Fruit fly (Drosophila melanogaster) whole organism, pupa: Measurements from ENCODE around the gene Adat1.

Source experiments
- CG10348 ChIP-seq: fragments of 200-800 bp; sonication (Bioruptor generic); IDR thresholded peaks from 2 replicates; pipeline ENCODE4 v1.3.6; 2022; ENCODE audit warnings: missing biosample characterization, missing genetic modification characterization
- CG13204 ChIP-seq: fragments of 200-800 bp; sonication (Bioruptor generic); optimal IDR thresholded peaks from 2 replicates; lab custom pipeline; 2018; ENCODE audit warnings: missing biosample characterization, mild to moderate bottlenecking, missing genetic modification characterization, moderate library complexity
- CG17806 ChIP-seq: fragments of 200-800 bp; sonication (Bioruptor generic); optimal IDR thresholded peaks from 2 replicates; lab custom pipeline; 2018; ENCODE audit warnings: missing biosample characterization, mild to moderate bottlenecking, missing genetic modification characterization, moderate library complexity
- CG4496 ChIP-seq: fragments of 200-800 bp; sonication (Bioruptor generic); IDR thresholded peaks from 3 replicates; pipeline ENCODE4 v1.3.6; 2022; ENCODE audit warnings: missing biosample characterization, missing genetic modification characterization
- CG8301 ChIP-seq: fragments of 200-800 bp; sonication (Bioruptor generic); optimal IDR thresholded peaks from 2 replicates; lab custom pipeline; 2018; ENCODE audit warnings: missing biosample characterization, mild to moderate bottlenecking, missing genetic modification characterization
- CG9948 ChIP-seq: fragments of 200-800 bp; sonication (Bioruptor generic); optimal IDR thresholded peaks from 2 replicates; lab custom pipeline; 2018; ENCODE audit warnings: missing biosample characterization, mild to moderate bottlenecking, missing genetic modification characterization, moderate library complexity
- D1 ChIP-seq: fragments of 200-800 bp; sonication (Bioruptor generic); optimal IDR thresholded peaks from 2 replicates; lab custom pipeline; 2018; ENCODE audit warnings: missing biosample characterization, mild to moderate bottlenecking, missing genetic modification characterization, moderate library complexity
- EcR ChIP-seq: fragments of 200-800 bp; sonication (Bioruptor generic); optimal IDR thresholded peaks from 3 replicates; lab custom pipeline; 2019; ENCODE audit warnings: missing biosample characterization, missing genetic modification characterization, mild to moderate bottlenecking, moderate library complexity, missing genetic modification reagents
- Ets98B ChIP-seq: fragments of 200-800 bp; sonication (Bioruptor generic); IDR thresholded peaks from 2 replicates; pipeline ENCODE4 v1.3.6; 2022; ENCODE audit warnings: missing biosample characterization, missing genetic modification characterization
- Pif1A ChIP-seq: fragments of 200-800 bp; sonication (Bioruptor generic); optimal IDR thresholded peaks from 3 replicates; lab custom pipeline; 2016; ENCODE audit warnings: missing biosample characterization, missing genetic modification characterization
- Pif1B ChIP-seq: fragments of 200-800 bp; sonication (Bioruptor generic); optimal IDR thresholded peaks from 3 replicates; lab custom pipeline; 2016; ENCODE audit warnings: missing biosample characterization, missing genetic modification characterization
- fd96Ca ChIP-seq: fragments of 200-800 bp; sonication (Bioruptor generic); IDR thresholded peaks from 3 replicates; pipeline ENCODE4 v1.3.6; 2022; ENCODE audit warnings: missing biosample characterization, missing genetic modification characterization
- gl ChIP-seq: fragments of 200-800 bp; sonication (Bioruptor generic); optimal IDR thresholded peaks from 2 replicates; lab custom pipeline; 2018; ENCODE audit warnings: missing biosample characterization, mild to moderate bottlenecking, missing genetic modification characterization

DNA sequence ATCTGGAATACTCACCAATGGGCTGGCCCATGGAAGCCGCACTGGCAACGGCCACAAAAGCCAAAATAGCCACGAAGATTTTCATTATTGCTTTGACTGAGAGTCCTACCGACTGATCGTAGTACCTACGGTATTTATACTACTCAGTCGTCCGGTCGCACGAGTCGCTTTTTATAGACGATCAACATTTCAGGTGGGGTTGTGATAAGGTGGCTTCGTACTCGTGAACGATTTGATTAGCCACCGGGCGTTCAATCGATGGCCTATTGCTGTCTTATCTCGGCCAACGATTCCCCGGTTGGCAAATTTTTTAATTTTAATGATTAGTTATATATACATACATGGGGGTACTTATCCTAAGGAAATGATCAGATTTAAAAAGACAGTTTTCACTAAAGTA is 33.9 kb upstream of the Adat1 start, which contains the start of gene CG8997:
- TF ChIP-seq fd96Ca (GFP tag; lab: Robert Waterston, UW) (no peak), Ets98B (GFP tag; lab: Robert Waterston, UW) (no peak), EcR (GFP tag; lab: Kevin White, UChicago) (no peak), CG9948 (tag; lab: Kevin White, UChicago) (no peak), Pif1B (no peak), D1 (tag; lab: Kevin White, UChicago) (no peak), CG13204 (GFP tag; lab: Kevin White, UChicago) (no peak), CG10348 (GFP tag; lab: Robert Waterston, UW) (no peak), CG17806 (tag; lab: Kevin White, UChicago) (no peak), Pif1A (GFP tag; lab: Kevin White, UChicago) (no peak), gl (tag; lab: Kevin White, UChicago) (no peak), CG8301 (tag; lab: Kevin White, UChicago) (no peak), CG4496 (GFP tag; lab: Robert Waterston, UW) (no peak)
